Fruit fly (Drosophila melanogaster): ENCODE results near the gene mdy.

The mdy gene

dm6 chr2L:16804376-16804934, 12.0 kb upstream of the mdy start, which contains the start of gene CG13272:
TSS of gene CG13272 (plus strand) at chr2L:16804884.
- TF ChIP-seq CG8478 (optimal IDR thresholded peaks at IDR 0.05) (no peak), Dll (optimal IDR thresholded peaks at IDR 0.05) (no peak), EcR (GFP tag; optimal IDR thresholded peaks at IDR 0.05) (no peak), pan (optimal IDR thresholded peaks at IDR 0.05) (no peak), usp (GFP tag; optimal IDR thresholded peaks at IDR 0.05) (no peak), psq (optimal IDR thresholded peaks at IDR 0.05) (no peak)

DNA sequence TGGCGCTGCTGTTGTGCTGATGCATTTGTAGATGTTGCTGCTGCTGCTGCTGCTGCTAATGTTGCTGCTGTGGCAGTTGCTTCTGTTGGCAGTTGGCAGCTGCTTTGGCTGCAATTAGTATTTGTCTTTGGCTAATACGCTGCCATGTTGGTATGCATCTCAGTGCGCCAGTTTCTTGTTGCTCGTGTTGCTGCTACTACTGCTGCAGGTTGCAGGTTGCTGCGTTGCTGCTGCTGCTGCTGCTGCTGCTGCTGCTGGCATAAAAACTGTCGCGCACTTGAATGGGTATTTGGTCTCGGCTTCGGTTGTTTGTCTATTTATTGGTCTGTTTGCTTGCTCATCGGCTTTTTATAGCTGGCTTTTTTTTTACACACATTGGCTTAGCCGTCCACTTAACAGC, 7.7 kb upstream of the mdy start:
- no peak for TF ChIP-seq pan (optimal IDR thresholded peaks at IDR 0.05)
- no peak for TF ChIP-seq CG8478 (optimal IDR thresholded peaks at IDR 0.05)
- no peak for TF ChIP-seq psq (optimal IDR thresholded peaks at IDR 0.05)
- no peak for TF ChIP-seq Dll (optimal IDR thresholded peaks at IDR 0.05)
- no peak for TF ChIP-seq EcR (GFP tag; optimal IDR thresholded peaks at IDR 0.05)
- no peak for TF ChIP-seq usp (GFP tag; optimal IDR thresholded peaks at IDR 0.05)

dm6 chr2L:16816750-16817087, 259 bp downstream of the mdy start:
- peak; percentile 49 to 63 for TF ChIP-seq EcR (GFP tag; optimal IDR thresholded peaks at IDR 0.05)
- no peak for TF ChIP-seq psq (optimal IDR thresholded peaks at IDR 0.05)
- no peak for TF ChIP-seq CG8478 (optimal IDR thresholded peaks at IDR 0.05)
- TF ChIP-seq usp (GFP tag; optimal IDR thresholded peaks at IDR 0.05), result no peak
- TF ChIP-seq Dll (optimal IDR thresholded peaks at IDR 0.05), result no peak
- no peak for TF ChIP-seq pan (optimal IDR thresholded peaks at IDR 0.05)

- TF ChIP-seq pan (optimal IDR thresholded peaks at IDR 0.05) (no peak), psq (optimal IDR thresholded peaks at IDR 0.05) (no peak), CG8478 (optimal IDR thresholded peaks at IDR 0.05) (no peak), usp (GFP tag; optimal IDR thresholded peaks at IDR 0.05) (no peak), EcR (GFP tag; optimal IDR thresholded peaks at IDR 0.05) (no peak), Dll (optimal IDR thresholded peaks at IDR 0.05) (no peak)
Measured at dm6 chr2L:16817421-16818101, 1.1 kb downstream of the mdy start.

DNA sequence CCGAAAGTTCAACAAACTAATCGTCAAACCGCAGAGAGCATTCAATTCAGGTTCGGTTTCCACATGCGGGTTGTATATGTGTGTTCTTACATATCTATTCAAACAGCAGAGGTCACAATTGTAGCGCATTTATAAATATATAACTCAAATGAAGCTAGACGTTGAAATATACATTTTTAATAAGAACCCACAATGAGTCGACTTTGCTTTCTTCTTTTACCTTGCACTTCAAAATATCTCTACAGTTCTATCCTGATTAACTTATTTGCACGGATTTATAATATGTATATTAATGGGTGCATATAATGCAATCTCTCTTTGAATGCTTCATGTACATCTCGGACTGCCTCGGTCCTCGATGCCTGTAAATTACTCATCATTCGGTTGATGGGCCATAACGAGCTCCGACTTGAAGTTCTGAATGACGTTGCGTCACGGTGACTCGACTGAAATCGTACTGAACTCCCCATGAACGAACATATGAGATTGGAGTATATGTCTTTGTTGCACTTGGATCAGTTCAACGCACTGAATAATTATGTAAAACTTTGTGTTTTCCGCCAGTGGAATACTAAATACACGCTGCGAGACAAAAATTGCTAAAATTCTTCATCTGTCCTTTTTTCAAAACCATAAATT, 2.0 kb downstream of the mdy start:
- TF ChIP-seq CG8478 (optimal IDR thresholded peaks at IDR 0.05), result no peak
- TF ChIP-seq Dll (optimal IDR thresholded peaks at IDR 0.05), result no peak
- TF ChIP-seq pan (optimal IDR thresholded peaks at IDR 0.05), result no peak
- no peak for TF ChIP-seq psq (optimal IDR thresholded peaks at IDR 0.05)
- TF ChIP-seq usp (GFP tag; optimal IDR thresholded peaks at IDR 0.05), result no peak
- TF ChIP-seq EcR (GFP tag; optimal IDR thresholded peaks at IDR 0.05), result no peak

DNA sequence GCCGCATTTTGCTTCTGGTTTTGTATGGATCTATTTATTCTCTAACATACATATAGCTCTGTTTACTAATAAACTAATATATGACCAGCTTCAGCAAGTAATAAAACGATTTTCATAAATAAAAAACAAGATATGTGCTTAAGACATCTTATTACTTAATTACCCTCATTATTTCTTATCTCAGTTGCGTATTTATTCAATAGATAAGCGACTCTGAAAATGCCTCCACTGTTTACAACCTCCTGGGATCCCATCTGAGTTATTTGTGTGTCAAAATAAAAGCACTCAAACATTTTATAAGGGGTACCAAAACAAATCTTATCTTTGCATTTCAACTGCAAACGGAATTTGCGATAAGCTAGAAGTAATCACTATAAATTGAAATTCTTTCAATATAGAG, 3.3 kb downstream of the mdy start:
- TF ChIP-seq Dll (optimal IDR thresholded peaks at IDR 0.05) (no peak), psq (optimal IDR thresholded peaks at IDR 0.05) (no peak), CG8478 (optimal IDR thresholded peaks at IDR 0.05) (no peak), pan (optimal IDR thresholded peaks at IDR 0.05) (no peak), usp (GFP tag; optimal IDR thresholded peaks at IDR 0.05) (no peak), EcR (GFP tag; optimal IDR thresholded peaks at IDR 0.05) (no peak)

dm6 chr2L:16820993-16821392, 4.5 kb downstream of the mdy start, which contains the start of gene CG13280:
TSS of gene CG13280 (minus strand) at chr2L:16821093.
- TF ChIP-seq Dll (optimal IDR thresholded peaks at IDR 0.05), result no peak
- TF ChIP-seq usp (GFP tag; optimal IDR thresholded peaks at IDR 0.05), result no peak
- TF ChIP-seq EcR (GFP tag; optimal IDR thresholded peaks at IDR 0.05), result no peak
- TF ChIP-seq psq (optimal IDR thresholded peaks at IDR 0.05), result no peak
- no peak for TF ChIP-seq CG8478 (optimal IDR thresholded peaks at IDR 0.05)
- TF ChIP-seq pan (optimal IDR thresholded peaks at IDR 0.05), result no peak

DNA sequence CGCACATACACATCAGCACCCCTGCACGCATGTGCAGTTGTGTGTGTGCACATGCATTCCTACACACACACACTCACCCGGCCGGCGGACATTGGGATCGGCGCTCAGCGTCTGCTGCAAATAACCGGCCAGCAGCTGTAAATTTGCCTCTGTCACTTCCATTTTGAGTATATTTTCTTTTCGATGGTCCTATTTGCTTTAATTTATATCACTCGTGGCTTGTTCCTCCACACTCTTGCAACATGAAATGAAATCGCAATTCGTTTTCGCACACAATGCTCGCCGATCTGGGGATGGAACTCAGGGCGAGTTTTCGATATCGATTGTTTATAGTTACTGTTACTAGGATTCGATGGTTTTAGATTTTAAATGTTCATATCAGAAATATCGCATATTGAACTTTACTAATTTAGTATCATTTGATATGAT, 8.5 kb downstream of the mdy start, which contains the start of gene Cse1:
Cse1 (minus strand) TSS at position 303 of the 429 bp plus-strand sequence.
- TF ChIP-seq psq (optimal IDR thresholded peaks at IDR 0.05) (no peak), EcR (GFP tag; optimal IDR thresholded peaks at IDR 0.05) (no peak), pan (optimal IDR thresholded peaks at IDR 0.05) (no peak), CG8478 (optimal IDR thresholded peaks at IDR 0.05) (peak; percentile 3), usp (GFP tag; optimal IDR thresholded peaks at IDR 0.05) (no peak), Dll (optimal IDR thresholded peaks at IDR 0.05) (no peak)

- TF ChIP-seq CG8478 (optimal IDR thresholded peaks at IDR 0.05) (peak; percentile 31), usp (GFP tag; optimal IDR thresholded peaks at IDR 0.05) (no peak), pan (optimal IDR thresholded peaks at IDR 0.05) (no peak), EcR (GFP tag; optimal IDR thresholded peaks at IDR 0.05) (no peak)
Measured at dm6 chr2L:16826872-16827506, 10.5 kb downstream of the mdy start, which contains the start of gene AspRS-m. TSS of gene AspRS-m (plus strand) at chr2L:16827078.

- TF ChIP-seq Dll (optimal IDR thresholded peaks at IDR 0.05), result no peak
- no peak for TF ChIP-seq CG8478 (optimal IDR thresholded peaks at IDR 0.05)
- TF ChIP-seq psq (optimal IDR thresholded peaks at IDR 0.05), result no peak
- TF ChIP-seq usp (GFP tag; optimal IDR thresholded peaks at IDR 0.05), result no peak
- no peak for TF ChIP-seq pan (optimal IDR thresholded peaks at IDR 0.05)
- TF ChIP-seq EcR (GFP tag; optimal IDR thresholded peaks at IDR 0.05), result no peak
Measured at dm6 chr2L:16834402-16834801, 17.9 kb downstream of the mdy start, which contains the start of gene CG13282. TSS of gene CG13282 (minus strand) at chr2L:16834502.

DNA sequence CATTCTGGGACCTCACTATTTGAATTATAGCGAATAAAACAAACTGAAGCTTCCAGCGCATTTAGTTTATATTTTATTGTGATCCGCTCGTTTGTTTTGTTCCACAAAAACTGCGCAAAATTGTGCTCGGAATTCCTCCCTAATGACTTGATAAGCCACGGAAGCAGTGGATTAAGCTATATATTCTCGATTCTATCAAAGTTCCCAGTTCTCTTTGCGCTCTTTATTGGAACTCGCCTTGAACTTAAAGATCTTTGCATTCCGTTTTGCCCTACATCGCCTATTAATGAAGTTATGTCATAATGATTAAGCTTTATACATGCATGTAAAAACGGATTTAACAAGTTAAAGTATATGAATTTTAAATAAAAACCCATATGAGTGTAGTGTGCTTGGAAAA, 20.7 kb downstream of the mdy start, which contains the start of gene Nepl9:
Nepl9 (minus strand) TSS at position 101 of the 400 bp plus-strand sequence.
- TF ChIP-seq pan (optimal IDR thresholded peaks at IDR 0.05), result no peak
- TF ChIP-seq psq (optimal IDR thresholded peaks at IDR 0.05), result no peak
- no peak for TF ChIP-seq EcR (GFP tag; optimal IDR thresholded peaks at IDR 0.05)
- no peak for TF ChIP-seq CG8478 (optimal IDR thresholded peaks at IDR 0.05)
- no peak for TF ChIP-seq usp (GFP tag; optimal IDR thresholded peaks at IDR 0.05)
- no peak for TF ChIP-seq Dll (optimal IDR thresholded peaks at IDR 0.05)
